Worm (Caenorhabditis elegans): ENCODE measurements around the gene F07C4.6.
A peak's percentile ranks its signal among the peaks of the same experiment; 100 is the strongest.

F07C4.6 gene

ce11 chrV:7590454-7590853, 36.2 kb upstream of the F07C4.6 start, which contains the start of gene C50E3.6:
Gene C50E3.6, minus strand, starts transcription at chrV:7590554.
- TF ChIP-seq Y67H2A.10 (GFP tag; conservative IDR thresholded peaks at IDR 0.05) = no peak
- no peak for TF ChIP-seq madf-8 (GFP tag; conservative IDR thresholded peaks at IDR 0.05)
- TF ChIP-seq dpl-1 (GFP tag; optimal IDR thresholded peaks at IDR 0.05) = no peak
- TF ChIP-seq ceh-100 (GFP tag; IDR thresholded peaks at IDR 0.05) = no peak
- TF ChIP-seq hrde-1 (tag; optimal IDR thresholded peaks at IDR 0.05; ENCODE audit: borderline replicate concordance) = no peak
- TF ChIP-seq nhr-179 (tag; optimal IDR thresholded peaks at IDR 0.05) = no peak
- TF ChIP-seq nfya-2 (GFP tag; IDR thresholded peaks at IDR 0.05) = no peak

- TF ChIP-seq nfya-2 (GFP tag; IDR thresholded peaks at IDR 0.05) (no peak), snpc-4 (GFP tag; optimal IDR thresholded peaks at IDR 0.05) (no peak), snpc-4 (tag; optimal IDR thresholded peaks at IDR 0.05) (peak in 2 of 4 experiments; percentile 72 to 81), snpc-1.1 (tag; optimal IDR thresholded peaks at IDR 0.05; ENCODE audit: insufficient read depth) (peak; percentile 59), F22D6.2 (tag; optimal IDR thresholded peaks at IDR 0.05) (no peak)
These were observed 31.5 kb upstream of the F07C4.6 start for ce11 chrV:7595132-7595531.

ce11 chrV:7598269-7598668, 28.4 kb upstream of the F07C4.6 start, which contains the start of gene C50E3.7:
Gene C50E3.7, minus strand, starts transcription at chrV:7598369.
- TF ChIP-seq die-1 (tag; optimal IDR thresholded peaks at IDR 0.05) = no peak
- TF ChIP-seq rcor-1 (GFP tag; IDR thresholded peaks at IDR 0.05) = no peak
- no peak for TF ChIP-seq nfya-2 (GFP tag; IDR thresholded peaks at IDR 0.05)
- no peak for TF ChIP-seq dpl-1 (GFP tag; optimal IDR thresholded peaks at IDR 0.05)
- no peak for TF ChIP-seq Y56A3A.18 (GFP tag; IDR thresholded peaks at IDR 0.05)
- TF ChIP-seq ceh-40 (GFP tag; IDR thresholded peaks at IDR 0.05) = no peak
- TF ChIP-seq D2030.7 (GFP tag; IDR thresholded peaks at IDR 0.05) = no peak
- no peak for TF ChIP-seq xnd-1 (tag; optimal IDR thresholded peaks at IDR 0.05)
- no peak for TF ChIP-seq cebp-1 (GFP tag; IDR thresholded peaks at IDR 0.05)
- TF ChIP-seq cebp-1 (tag; optimal IDR thresholded peaks at IDR 0.05) = no peak
- no peak for TF ChIP-seq ama-1 (optimal IDR thresholded peaks at IDR 0.05)
- no peak for TF ChIP-seq ama-1 (GFP tag; optimal IDR thresholded peaks at IDR 0.05)
- no peak for TF ChIP-seq lin-35 (GFP tag; optimal IDR thresholded peaks at IDR 0.05)
- TF ChIP-seq nfyb-1 (GFP tag; IDR thresholded peaks at IDR 0.05) = no peak
- TF ChIP-seq rpc-1 (optimal IDR thresholded peaks at IDR 0.05) = no peak
- no peak for TF ChIP-seq rpc-1 (tag; optimal IDR thresholded peaks at IDR 0.05)
- TF ChIP-seq egl-44 (GFP tag; IDR thresholded peaks at IDR 0.05) = no peak
- TF ChIP-seq ztf-22 (GFP tag; optimal IDR thresholded peaks at IDR 0.05) = no peak
- no peak for TF ChIP-seq lag-1 (GFP tag; IDR thresholded peaks at IDR 0.05)
- no peak for TF ChIP-seq chd-7 (tag; optimal IDR thresholded peaks at IDR 0.05)

ce11 chrV:7600149-7600548, 26.5 kb upstream of the F07C4.6 start, which contains the start of gene C50E3.9:
Gene C50E3.9, minus strand, starts transcription at chrV:7600249.
- no peak for TF ChIP-seq ztf-26 (tag; optimal IDR thresholded peaks at IDR 0.05)
- no peak for TF ChIP-seq aptf-2 (GFP tag; conservative IDR thresholded peaks at IDR 0.05)
- TF ChIP-seq ets-4 (GFP tag; optimal IDR thresholded peaks at IDR 0.05) = no peak
- no peak for TF ChIP-seq lin-40 (tag; optimal IDR thresholded peaks at IDR 0.05)
- TF ChIP-seq ccch-3 (GFP tag; optimal IDR thresholded peaks at IDR 0.05) = no peak
- TF ChIP-seq attf-6 (GFP tag; IDR thresholded peaks at IDR 0.05) = no peak
- TF ChIP-seq Y53G8AR.9 (GFP tag; conservative IDR thresholded peaks at IDR 0.05) = no peak
- TF ChIP-seq hmg-1.2 (GFP tag; IDR thresholded peaks at IDR 0.05) = no peak
- TF ChIP-seq ztf-6 (GFP tag; IDR thresholded peaks at IDR 0.05) = no peak
- no peak for TF ChIP-seq nfyb-1 (GFP tag; IDR thresholded peaks at IDR 0.05)
- no peak for TF ChIP-seq him-1 (tag; optimal IDR thresholded peaks at IDR 0.05)
- no peak for TF ChIP-seq rcor-1 (GFP tag; IDR thresholded peaks at IDR 0.05)
- TF ChIP-seq K11D2.4 (GFP tag; IDR thresholded peaks at IDR 0.05) = no peak
- TF ChIP-seq rpc-1 (optimal IDR thresholded peaks at IDR 0.05) = no peak
- TF ChIP-seq rpc-1 (tag; optimal IDR thresholded peaks at IDR 0.05) = no peak
- TF ChIP-seq hlh-12 (tag; optimal IDR thresholded peaks at IDR 0.05) = no peak
- no peak for TF ChIP-seq nhr-179 (tag; optimal IDR thresholded peaks at IDR 0.05)

Data from whole organism, young adult.